Fruit fly (Drosophila melanogaster) whole organism, embryonic: Measurements from ENCODE around the gene Ilp1.

Source experiments
- Abd-B ChIP-seq: fragments of 200-800 bp; sonication (Bioruptor generic); optimal IDR thresholded peaks from 2 replicates; lab custom pipeline; 2018; ENCODE audit warnings: missing biosample characterization, mild to moderate bottlenecking, missing genetic modification characterization, moderate library complexity
- Awh ChIP-seq: fragments of 200-800 bp; sonication (Bioruptor generic); IDR thresholded peaks from 2 replicates; pipeline ENCODE4, ENCODE4 v1.3.6; 2022; ENCODE audit warnings: missing biosample characterization, missing genetic modification characterization
- B-H1 ChIP-seq: fragments of 200-800 bp; sonication (Bioruptor generic); IDR thresholded peaks from 3 replicates; pipeline ENCODE4 v1.3.6; 2022; ENCODE audit warnings: missing biosample characterization, missing genetic modification characterization
- CG10431 ChIP-seq: fragments of 200-800 bp; sonication (Bioruptor generic); optimal IDR thresholded peaks from 3 replicates; lab custom pipeline; 2018; ENCODE audit warnings: missing biosample characterization, mild to moderate bottlenecking, missing genetic modification characterization
- CG11085 ChIP-seq: fragments of 200-800 bp; sonication (Bioruptor generic); IDR thresholded peaks from 2 replicates; pipeline ENCODE4 v1.3.6; 2022; ENCODE audit warnings: missing biosample characterization, missing genetic modification characterization
- CG11398 ChIP-seq: fragments of 200-800 bp; sonication (Bioruptor generic); optimal IDR thresholded peaks from 2 replicates; lab custom pipeline; 2016; ENCODE audit warnings: missing biosample characterization, missing genetic modification characterization
- CG12071 ChIP-seq: fragments of 200-800 bp; sonication (Bioruptor generic); optimal IDR thresholded peaks from 3 replicates; lab custom pipeline; 2018; ENCODE audit warnings: missing biosample characterization, mild to moderate bottlenecking, missing genetic modification characterization
- CG12769 ChIP-seq: fragments of 200-800 bp; sonication (Bioruptor generic); optimal IDR thresholded peaks from 2 replicates; lab custom pipeline; 2019; ENCODE audit warnings: missing biosample characterization, mild to moderate bottlenecking, missing genetic modification characterization, moderate library complexity
- CG14014 ChIP-seq: fragments of 200-800 bp; sonication (Bioruptor generic); IDR thresholded peaks from 2 replicates; pipeline ENCODE4 v1.3.6; 2022; ENCODE audit warnings: missing biosample characterization, missing genetic modification characterization
- CG1603 ChIP-seq: fragments of 200-800 bp; sonication (Bioruptor generic); optimal IDR thresholded peaks from 2 replicates; lab custom pipeline; 2019; ENCODE audit warnings: missing biosample characterization, mild to moderate bottlenecking, missing genetic modification characterization, moderate library complexity
- CG17912 ChIP-seq: fragments of 200-800 bp; sonication (Bioruptor generic); optimal IDR thresholded peaks from 2 replicates; lab custom pipeline; 2018; ENCODE audit warnings: missing biosample characterization, mild to moderate bottlenecking, missing genetic modification characterization
- CG3281 ChIP-seq: fragments of 200-800 bp; sonication (Bioruptor generic); optimal IDR thresholded peaks from 3 replicates; lab custom pipeline; 2017; ENCODE audit warnings: missing biosample characterization, mild to moderate bottlenecking, missing genetic modification characterization
- CG4360 ChIP-seq: fragments of 200-800 bp; sonication (Bioruptor generic); IDR thresholded peaks from 2 replicates; pipeline ENCODE4 v1.3.6; 2022; ENCODE audit warnings: missing biosample characterization, missing genetic modification characterization
- CG6254 ChIP-seq: fragments of 200-800 bp; sonication (Bioruptor generic); optimal IDR thresholded peaks from 3 replicates; lab custom pipeline; 2017; ENCODE audit warnings: mild to moderate bottlenecking, missing biosample characterization, missing genetic modification reagents, missing genetic modification characterization
- CG8924 ChIP-seq: fragments of 200-800 bp; optimal IDR thresholded peaks from 3 replicates; lab custom pipeline; 2019; ENCODE audit warnings: missing biosample characterization, mild to moderate bottlenecking, missing genetic modification characterization, moderate library complexity
- CG9609 ChIP-seq: fragments of 200-800 bp; sonication (Bioruptor generic); optimal IDR thresholded peaks from 3 replicates; lab custom pipeline; 2016; ENCODE audit warnings: missing biosample characterization, missing genetic modification characterization
- CTCF ChIP-seq: fragments of 200-800 bp; sonication (Bioruptor generic); optimal IDR thresholded peaks from 2 replicates; lab custom pipeline; 2017; ENCODE audit warnings: missing biosample characterization, mild to moderate bottlenecking, missing genetic modification characterization, moderate library complexity
- D19A ChIP-seq: fragments of 200-800 bp; optimal IDR thresholded peaks from 3 replicates; lab custom pipeline; 2019; ENCODE audit warnings: missing biosample characterization, mild to moderate bottlenecking, missing genetic modification characterization, moderate library complexity
- Dbx ChIP-seq: fragments of 200-800 bp; sonication (Bioruptor generic); IDR thresholded peaks from 3 replicates; pipeline ENCODE4 v1.3.6; 2022; ENCODE audit warnings: missing biosample characterization, missing genetic modification characterization
- Dip3 ChIP-seq: fragments of 200-800 bp; sonication (Bioruptor generic); optimal IDR thresholded peaks from 3 replicates; lab custom pipeline; 2016; ENCODE audit warnings: missing biosample characterization, missing genetic modification characterization
- Eip74EF ChIP-seq, 2 experiments: fragments of 200-800 bp in 1 of 2; fragments of >200 bp in 1 of 2; sonication (Bioruptor generic) in 1 of 2; optimal IDR thresholded peaks; 2 replicates each; lab custom pipeline; 2017 to 2019; ENCODE audit warnings: missing biosample characterization in 2 of 2, missing genetic modification characterization in 2 of 2, mild to moderate bottlenecking in 1 of 2, moderate library complexity in 1 of 2
- GATAe ChIP-seq: fragments of 200-800 bp; sonication (Bioruptor generic); conservative IDR thresholded peaks from 2 replicates; pipeline ENCODE4 v1.3.6; 2022; ENCODE audit warnings: missing biosample characterization, missing genetic modification characterization
- Gug ChIP-seq: fragments of 200-800 bp; sonication (Bioruptor generic); IDR thresholded peaks from 4 replicates; pipeline ENCODE4 v1.3.6; 2022; ENCODE audit warnings: missing biosample characterization, missing genetic modification characterization
- Hey ChIP-seq: fragments of 200-800 bp; sonication (Bioruptor generic); optimal IDR thresholded peaks from 3 replicates; lab custom pipeline; 2018; ENCODE audit warnings: missing biosample characterization, mild to moderate bottlenecking, missing genetic modification characterization
- HmgZ ChIP-seq: fragments of 200-800 bp; sonication (Bioruptor generic); optimal IDR thresholded peaks from 2 replicates; lab custom pipeline; 2018; ENCODE audit warnings: missing biosample characterization, mild to moderate bottlenecking, missing genetic modification characterization
- Med ChIP-seq: fragments of 200-800 bp; sonication (Bioruptor generic); peaks from one replicate; lab custom pipeline; 2016; ENCODE audit warnings: missing biosample characterization, missing genetic modification characterization, mild to moderate bottlenecking, inconsistent platforms, moderate library complexity
- NC2β ChIP-seq: fragments of 200-800 bp; sonication (Bioruptor generic); optimal IDR thresholded peaks from 2 replicates; lab custom pipeline; 2016; ENCODE audit warnings: missing biosample characterization, missing genetic modification characterization
- ab ChIP-seq: fragments of 200-800 bp; sonication (Bioruptor generic); optimal IDR thresholded peaks from 2 replicates; lab custom pipeline; 2016; ENCODE audit warnings: missing biosample characterization, missing genetic modification characterization
- ash1 ChIP-seq: fragments of 200-800 bp; sonication (Bioruptor generic); optimal IDR thresholded peaks from 2 replicates; lab custom pipeline; 2018; ENCODE audit warnings: missing biosample characterization, mild to moderate bottlenecking, missing genetic modification characterization
- cg ChIP-seq: fragments of 200-800 bp; sonication (Bioruptor generic); optimal IDR thresholded peaks from 3 replicates; lab custom pipeline; 2019; ENCODE audit warnings: missing biosample characterization, mild to moderate bottlenecking, missing genetic modification characterization, moderate library complexity
- chinmo ChIP-seq: fragments of 200-800 bp; sonication (Bioruptor generic); IDR thresholded peaks from 4 replicates; pipeline ENCODE4 v1.3.6; 2022; ENCODE audit warnings: missing biosample characterization, missing genetic modification characterization; ENCODE audit not compliant: partially characterized antibody
- exex ChIP-seq: fragments of 200-800 bp; sonication (Bioruptor generic); optimal IDR thresholded peaks from 4 replicates; lab custom pipeline; 2018; ENCODE audit warnings: missing biosample characterization, mild to moderate bottlenecking, missing genetic modification characterization, moderate library complexity
- ftz-f1 ChIP-seq: fragments of 200-800 bp; sonication (Bioruptor generic); optimal IDR thresholded peaks from 2 replicates; lab custom pipeline; 2016; ENCODE audit warnings: missing biosample characterization, missing genetic modification characterization
- her ChIP-seq: fragments of 200-800 bp; sonication (Bioruptor generic); optimal IDR thresholded peaks from 2 replicates; lab custom pipeline; 2016; ENCODE audit warnings: missing biosample characterization, missing genetic modification characterization
- kah ChIP-seq: fragments of 200-800 bp; sonication (Bioruptor generic); optimal IDR thresholded peaks from 2 replicates; lab custom pipeline; 2018; ENCODE audit warnings: missing biosample characterization, mild to moderate bottlenecking, missing genetic modification characterization
- kni ChIP-seq: fragments of 200-800 bp; sonication (Bioruptor generic); optimal IDR thresholded peaks from 3 replicates; lab custom pipeline; 2017; ENCODE audit warnings: mild to moderate bottlenecking, missing biosample characterization, missing genetic modification reagents, missing genetic modification characterization
- prd ChIP-seq, 3 experiments: fragments of >200 bp in 2 of 3; fragments of 200-800 bp in 1 of 3; sonication (Bioruptor generic) in 1 of 3; optimal IDR thresholded peaks in 2 of 3; IDR thresholded peaks in 1 of 3; 2 replicates in 2 of 3; 3 replicates in 1 of 3; pipeline versions ENCODE4 v1.3.6 to Lab custom; 2017 to 2022; ENCODE audit warnings: missing biosample characterization in 1 of 3, missing genetic modification characterization in 1 of 3
- rib ChIP-seq: fragments of 200-800 bp; sonication (Bioruptor generic); IDR thresholded peaks from 2 replicates; pipeline ENCODE4 v1.3.6; 2022; ENCODE audit warnings: missing biosample characterization, missing genetic modification characterization
- sens ChIP-seq: fragments of 200-800 bp; sonication (Bioruptor generic); peaks from one replicate; lab custom pipeline; 2016; ENCODE audit warnings: missing biosample characterization, missing genetic modification characterization
- sug ChIP-seq: fragments of 200-800 bp; optimal IDR thresholded peaks from 2 replicates; lab custom pipeline; 2019; ENCODE audit warnings: missing biosample characterization, mild to moderate bottlenecking, missing genetic modification characterization, moderate library complexity
- tup ChIP-seq: fragments of 200-800 bp; sonication (Bioruptor generic); optimal IDR thresholded peaks from 2 replicates; lab custom pipeline; 2016; ENCODE audit warnings: missing biosample characterization, mild to moderate bottlenecking, missing genetic modification characterization, moderate library complexity
- twi ChIP-seq: fragments of 200-800 bp; optimal IDR thresholded peaks from 2 replicates; lab custom pipeline; 2019; ENCODE audit warnings: missing biosample characterization, mild to moderate bottlenecking, missing genetic modification characterization, moderate library complexity

Gene Ilp1

DNA sequence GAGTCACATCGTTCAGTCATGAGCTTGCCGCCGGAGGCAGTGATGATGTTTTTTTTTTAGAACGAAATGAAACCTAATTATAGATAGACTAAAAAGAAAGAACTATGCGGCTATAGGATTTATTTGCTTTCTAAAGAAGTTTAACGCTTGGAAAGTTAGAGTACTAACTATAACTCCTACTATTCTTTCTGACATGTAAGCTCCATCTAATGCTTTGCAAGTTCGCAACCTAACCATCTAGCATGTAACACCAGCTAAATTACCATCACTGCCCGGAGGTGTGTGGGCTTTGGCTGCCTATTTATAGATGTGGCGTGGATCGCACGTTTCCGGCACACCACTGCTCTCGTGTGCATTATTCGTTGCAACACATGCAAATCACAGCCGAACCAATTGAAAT, 43.8 kb downstream of the Ilp1 start (continued):
- peak; percentile 60 for TF ChIP-seq D19A
- no peak for TF ChIP-seq her
- no peak for TF ChIP-seq Abd-B (GFP tag; lab: Kevin White, UChicago)

DNA sequence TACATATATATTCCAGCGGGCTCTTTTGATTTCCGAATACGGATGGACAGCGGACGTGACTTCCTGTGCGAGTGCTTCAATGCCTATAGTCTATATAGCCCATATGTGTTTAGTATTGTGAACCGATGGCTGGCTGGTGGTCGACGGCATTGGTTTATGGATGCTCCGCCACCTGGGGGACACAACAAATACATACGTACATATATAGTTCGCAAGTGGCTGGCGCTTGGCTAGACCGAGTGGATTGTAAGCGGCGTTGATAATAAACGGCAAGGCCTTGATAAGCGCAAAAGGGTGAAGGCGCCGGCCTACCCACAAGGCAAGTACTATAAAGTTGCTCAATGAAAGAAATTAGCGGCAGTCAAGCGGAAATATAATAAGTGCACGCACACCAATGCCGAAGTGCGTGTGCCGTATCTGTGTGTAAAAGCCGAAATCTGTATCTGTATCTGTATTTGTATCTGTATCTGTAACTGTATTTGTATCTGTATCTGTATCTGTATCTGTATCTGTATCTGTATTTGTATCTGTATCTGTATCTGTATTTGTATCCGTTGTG, 47.8 kb downstream of the Ilp1 start:
- TF ChIP-seq CG11085 (GFP tag; lab: Robert Waterston, UW) (0 out of 2 replicates have a peak, but pooled peaks have one; percentile 33), tup (no peak), CG4360 (GFP tag; lab: Robert Waterston, UW) (no peak), Abd-B (GFP tag; lab: Kevin White, UChicago) (no peak), Hey (tag; lab: Kevin White, UChicago) (no peak), Awh (no peak), rib (peak; percentile 53; the same call in 1 of the 2 replicates), CG6254 (GFP tag; lab: Kevin White, UChicago) (no peak), CG12071 (GFP tag; lab: Kevin White, UChicago) (no peak), kni (GFP tag; lab: Kevin White, UChicago) (peak; percentile 11), Med (GFP tag; lab: Kevin White, UChicago) (peak; percentile 59), Dip3 (GFP tag; lab: Kevin White, UChicago) (no peak), twi (tag; lab: Kevin White, UChicago) (peak; percentile 31), CG9609 (GFP tag; lab: Kevin White, UChicago) (no peak), NC2β (no peak), cg (peak; percentile 58), B-H1 (GFP tag; lab: Robert Waterston, UW) (no peak), CG10431 (GFP tag; lab: Kevin White, UChicago) (no peak), ash1 (GFP tag; lab: Kevin White, UChicago) (no peak), CG12769 (tag; lab: Kevin White, UChicago) (no peak), Dbx (GFP tag; lab: Robert Waterston, UW) (0 out of 3 replicates have a peak, but pooled peaks have one; percentile 19), Eip74EF (GFP tag; optimal IDR thresholded peaks at IDR 0.05; lab: Kevin White, UChicago) (peak in 1 of 2 experiments; percentile 10), CG8924 (no peak), CG1603 (tag; lab: Kevin White, UChicago) (no peak), ab (GFP tag; lab: Kevin White, UChicago) (no peak), CG17912 (GFP tag; lab: Kevin White, UChicago) (no peak), CG14014 (GFP tag; lab: Robert Waterston, UW) (0 out of 2 replicates have a peak, but pooled peaks have one; percentile 20), GATAe (peak; percentile 37; the same call in 1 of the 2 replicates), exex (peak; percentile 59), CTCF (no peak), HmgZ (tag; lab: Kevin White, UChicago) (peak; percentile 9), chinmo (GFP tag; lab: Robert Waterston, UW) (0 out of 4 replicates have a peak, but pooled peaks have one; percentile 33), kah (no peak), CG3281 (no peak), prd (optimal IDR thresholded peaks at IDR 0.05; lab: Kevin White, UChicago) (no peak), prd (GFP tag; IDR thresholded peaks at IDR 0.05; lab: Robert Waterston, UW) (no peak), sug (tag; lab: Kevin White, UChicago) (peak; percentile 93), ftz-f1 (GFP tag; lab: Kevin White, UChicago) (peak; percentile 81), Gug (GFP tag; lab: Robert Waterston, UW) (no peak), sens (GFP tag; lab: Kevin White, UChicago) (peak; percentile 16), CG11398 (no peak)
- TF ChIP-seq, all 482 proteins: peak for 16
